Fruit fly (Drosophila melanogaster): ENCODE measurements around the gene CG6983.

Gene CG6983

DNA sequence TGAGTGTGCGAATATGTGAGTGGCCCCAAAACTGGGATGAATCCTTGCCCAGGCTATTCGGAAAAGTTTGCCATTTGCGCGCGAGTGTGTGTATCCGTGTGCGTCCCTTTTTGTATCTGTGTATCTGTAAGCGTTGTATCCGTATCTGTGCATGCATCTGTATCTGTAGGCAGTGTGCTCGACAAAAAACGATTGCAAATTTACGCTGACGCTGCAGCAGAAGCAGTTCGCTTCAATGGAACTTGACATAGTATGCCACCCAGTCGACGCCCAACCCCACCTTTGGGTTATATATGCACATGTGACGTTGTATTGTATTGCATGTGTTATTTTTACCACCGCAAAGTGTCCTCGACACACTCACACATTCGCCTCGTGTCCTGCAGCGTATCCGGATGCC, 53.0 kb downstream of the CG6983 start:
- TF ChIP-seq br (GFP tag; optimal IDR thresholded peaks at IDR 0.05), result no peak

DNA sequence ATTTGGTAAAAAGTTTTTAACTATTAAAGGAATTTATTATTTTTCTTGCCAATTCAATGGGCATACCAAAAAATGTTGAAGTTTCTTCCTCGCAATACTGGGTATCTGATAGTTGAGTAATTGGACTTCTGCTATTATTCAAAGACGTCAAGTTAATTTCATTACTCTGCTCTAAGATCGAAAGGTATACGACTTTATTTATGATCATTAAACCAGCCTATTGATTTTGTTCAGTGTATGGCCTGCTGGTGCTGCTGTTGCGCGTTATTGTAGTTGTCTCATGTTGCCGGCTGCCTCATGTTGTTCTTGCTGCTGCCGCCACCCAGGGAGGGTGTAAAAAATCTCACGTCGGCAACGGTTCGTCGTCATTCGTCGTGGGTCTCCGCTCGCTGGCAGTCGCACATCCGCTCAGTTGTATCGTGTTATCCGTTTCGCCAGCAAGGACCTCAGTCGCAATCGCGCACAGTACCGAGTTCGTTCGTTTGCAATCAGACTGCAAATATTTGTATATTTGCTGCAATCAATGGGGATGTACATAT, 53.5 kb downstream of the CG6983 start, which contains the start of gene CG7120:
Gene CG7120, plus strand, starts transcription at position 371 of the 539 bp plus-strand sequence.
- no peak for TF ChIP-seq OdsH (GFP tag; optimal IDR thresholded peaks at IDR 0.05)
- TF ChIP-seq Rel (GFP tag; optimal IDR thresholded peaks at IDR 0.05), result no peak
- no peak for TF ChIP-seq Rel (tag; optimal IDR thresholded peaks at IDR 0.05)
- TF ChIP-seq Mio (GFP tag; optimal IDR thresholded peaks at IDR 0.05), result no peak
- no peak for TF ChIP-seq br (GFP tag; optimal IDR thresholded peaks at IDR 0.05)
- TF ChIP-seq jim (GFP tag; optimal IDR thresholded peaks at IDR 0.05), result no peak
- no peak for TF ChIP-seq CG9705 (GFP tag; optimal IDR thresholded peaks at IDR 0.05)
- TF ChIP-seq Dfd (GFP tag; optimal IDR thresholded peaks at IDR 0.05), result no peak
- TF ChIP-seq N (GFP tag; optimal IDR thresholded peaks at IDR 0.05), result no peak
- no peak for TF ChIP-seq rgr (GFP tag; optimal IDR thresholded peaks at IDR 0.05)
- no peak for TF ChIP-seq dl (GFP tag; optimal IDR thresholded peaks at IDR 0.05; ENCODE audit: insufficient read depth in 1 of 2, partially characterized antibody in 2 of 2)
- TF ChIP-seq sv (GFP tag; optimal IDR thresholded peaks at IDR 0.05), result no peak
- TF ChIP-seq usp (GFP tag; optimal IDR thresholded peaks at IDR 0.05), result no peak
- no peak for TF ChIP-seq psq (GFP tag; optimal IDR thresholded peaks at IDR 0.05)
- TF ChIP-seq dsf (GFP tag; optimal IDR thresholded peaks at IDR 0.05; ENCODE audit: borderline replicate concordance), result no peak
- no peak for TF ChIP-seq CG32264 (GFP tag; optimal IDR thresholded peaks at IDR 0.05)
- no peak for TF ChIP-seq Abd-B (GFP tag; optimal IDR thresholded peaks at IDR 0.05)
- TF ChIP-seq Hr78 (GFP tag; optimal IDR thresholded peaks at IDR 0.05), result no peak
- no peak for TF ChIP-seq woc (GFP tag; optimal IDR thresholded peaks at IDR 0.05)
- no peak for TF ChIP-seq Dif (GFP tag; optimal IDR thresholded peaks at IDR 0.05; ENCODE audit: partially characterized antibody)
- no peak for TF ChIP-seq ey (GFP tag; optimal IDR thresholded peaks at IDR 0.05)
- peak; percentile 51 for TF ChIP-seq fru (GFP tag; optimal IDR thresholded peaks at IDR 0.05)
- TF ChIP-seq CrebA (GFP tag; optimal IDR thresholded peaks at IDR 0.05; ENCODE audit: borderline replicate concordance), result no peak
- TF ChIP-seq h (GFP tag; optimal IDR thresholded peaks at IDR 0.05), result peak; percentile 57
- TF ChIP-seq Hr83 (GFP tag; optimal IDR thresholded peaks at IDR 0.05; ENCODE audit: poor library complexity, severe bottlenecking), result no peak
- peak in 1 of 2 experiments; percentile 51 for TF ChIP-seq foxo (GFP tag; optimal IDR thresholded peaks at IDR 0.05)
- TF ChIP-seq tai (GFP tag; optimal IDR thresholded peaks at IDR 0.05), result no peak
- TF ChIP-seq Vsx2 (GFP tag; optimal IDR thresholded peaks at IDR 0.05; ENCODE audit: partially characterized antibody), result no peak
- TF ChIP-seq Jra (GFP tag; optimal IDR thresholded peaks at IDR 0.05), result no peak
- TF ChIP-seq pan (optimal IDR thresholded peaks at IDR 0.05), result no peak
- peak; percentile 57 for TF ChIP-seq HLH106 (tag; optimal IDR thresholded peaks at IDR 0.05)

- TF ChIP-seq CG9705 (GFP tag; optimal IDR thresholded peaks at IDR 0.05) (no peak), CG32264 (GFP tag; optimal IDR thresholded peaks at IDR 0.05) (no peak), dmrt93B (GFP tag; optimal IDR thresholded peaks at IDR 0.05) (no peak), h (GFP tag; optimal IDR thresholded peaks at IDR 0.05) (no peak), Rel (GFP tag; optimal IDR thresholded peaks at IDR 0.05) (no peak), Rel (tag; optimal IDR thresholded peaks at IDR 0.05) (no peak), pan (optimal IDR thresholded peaks at IDR 0.05) (no peak), Myc (optimal IDR thresholded peaks at IDR 0.05) (peak; percentile 91), sage (GFP tag; optimal IDR thresholded peaks at IDR 0.05) (no peak), rgr (GFP tag; optimal IDR thresholded peaks at IDR 0.05) (peak; percentile 1), br (GFP tag; optimal IDR thresholded peaks at IDR 0.05) (no peak), Hr78 (GFP tag; optimal IDR thresholded peaks at IDR 0.05) (no peak)
Observed at dm6 chr3L:8394944-8395343, 54.2 kb downstream of the CG6983 start.

dm6 chr3L:8394132-8394531, 55.0 kb downstream of the CG6983 start:
- no peak for TF ChIP-seq Rel (GFP tag; optimal IDR thresholded peaks at IDR 0.05)
- TF ChIP-seq Rel (tag; optimal IDR thresholded peaks at IDR 0.05), result peak; percentile 86
- no peak for TF ChIP-seq jim (GFP tag; optimal IDR thresholded peaks at IDR 0.05)
- no peak for TF ChIP-seq rgr (GFP tag; optimal IDR thresholded peaks at IDR 0.05)
